Fruit fly (Drosophila melanogaster) whole organism, embryonic: ENCODE measurements around the gene EMC3.
A peak's percentile ranks its signal among the peaks of the same experiment; 100 is the strongest.

ENCODE experiments used
- CG10565 ChIP-seq: fragments of 200-800 bp; sonication (Bioruptor generic); optimal IDR thresholded peaks from 3 replicates; lab custom pipeline; 2016; ENCODE audit warnings: missing biosample characterization, mild to moderate bottlenecking, missing genetic modification characterization
- CG11247 ChIP-seq: fragments of 200-800 bp; sonication (Bioruptor generic); IDR thresholded peaks from 2 replicates; pipeline ENCODE4 v1.3.6; 2022; ENCODE audit warnings: missing biosample characterization, missing genetic modification characterization
- CG11695 ChIP-seq: fragments of 200-800 bp; sonication (Bioruptor generic); IDR thresholded peaks from 3 replicates; pipeline ENCODE4 v1.3.6; 2022; ENCODE audit warnings: missing biosample characterization, missing genetic modification characterization
- CG12942 ChIP-seq: fragments of 200-800 bp; sonication (Bioruptor generic); optimal IDR thresholded peaks from 3 replicates; lab custom pipeline; 2016; ENCODE audit warnings: missing biosample characterization, missing genetic modification characterization
- CG13123 ChIP-seq: fragments of 200-800 bp; sonication (Bioruptor generic); optimal IDR thresholded peaks from 2 replicates; lab custom pipeline; 2016; ENCODE audit warnings: missing biosample characterization, missing genetic modification characterization
- CG13287 ChIP-seq: fragments of 200-800 bp; sonication (Bioruptor generic); IDR thresholded peaks from 2 replicates; pipeline ENCODE4 v1.3.6; 2022; ENCODE audit warnings: missing biosample characterization, missing genetic modification characterization; ENCODE audit not compliant: partially characterized antibody
- CG14050 ChIP-seq: fragments of 200-800 bp; sonication (Bioruptor generic); IDR thresholded peaks from 3 replicates; pipeline ENCODE4 v1.3.6; 2022; ENCODE audit warnings: missing biosample characterization, missing genetic modification characterization
- CG14710 ChIP-seq: fragments of 200-800 bp; sonication (Bioruptor generic); optimal IDR thresholded peaks from 3 replicates; lab custom pipeline; 2019; ENCODE audit warnings: missing biosample characterization, mild to moderate bottlenecking, missing genetic modification characterization, moderate library complexity
- CG1602 ChIP-seq: fragments of 200-800 bp; sonication (Bioruptor generic); optimal IDR thresholded peaks from 3 replicates; lab custom pipeline; 2016; ENCODE audit warnings: missing biosample characterization, missing genetic modification characterization
- CG18764 ChIP-seq: fragments of 200-800 bp; sonication (Bioruptor generic); optimal IDR thresholded peaks from 3 replicates; lab custom pipeline; 2016; ENCODE audit warnings: missing biosample characterization, missing genetic modification characterization
- CG34224 ChIP-seq: fragments of 200-800 bp; sonication (Bioruptor generic); IDR thresholded peaks from 3 replicates; pipeline ENCODE4 v1.3.6; 2022; ENCODE audit warnings: missing biosample characterization, missing genetic modification characterization; ENCODE audit not compliant: partially characterized antibody
- CG6791 ChIP-seq: fragments of 200-800 bp; sonication (Bioruptor generic); IDR thresholded peaks from 3 replicates; pipeline ENCODE4 v1.3.6; 2022; ENCODE audit warnings: missing biosample characterization, missing genetic modification characterization; ENCODE audit not compliant: partially characterized antibody
- CG7786 ChIP-seq: fragments of 200-800 bp; sonication (Bioruptor generic); optimal IDR thresholded peaks from 2 replicates; lab custom pipeline; 2016; ENCODE audit warnings: missing biosample characterization, missing genetic modification characterization
- Ets65A ChIP-seq: fragments of 200-800 bp; sonication (Bioruptor generic); peaks from one replicate; lab custom pipeline; 2016; ENCODE audit warnings: missing biosample characterization, missing genetic modification characterization
- HmgD ChIP-seq: fragments of 200-800 bp; sonication (Bioruptor generic); optimal IDR thresholded peaks from 3 replicates; lab custom pipeline; 2016; ENCODE audit warnings: missing biosample characterization, missing genetic modification characterization
- Hmx ChIP-seq: fragments of 200-800 bp; sonication (Bioruptor generic); optimal IDR thresholded peaks from 2 replicates; lab custom pipeline; 2016; ENCODE audit warnings: missing biosample characterization, missing genetic modification characterization
- Max ChIP-seq: fragments of 200-800 bp; sonication (Bioruptor generic); optimal IDR thresholded peaks from 2 replicates; lab custom pipeline; 2016; ENCODE audit warnings: missing biosample characterization, mild to moderate bottlenecking, missing genetic modification characterization
- Mes4 ChIP-seq: fragments of 200-800 bp; sonication (Bioruptor generic); optimal IDR thresholded peaks from 2 replicates; lab custom pipeline; 2016; ENCODE audit warnings: missing biosample characterization, missing genetic modification characterization
- Opbp ChIP-seq: fragments of 200-800 bp; sonication (Bioruptor generic); IDR thresholded peaks from 3 replicates; pipeline ENCODE4 v1.3.6; 2022; ENCODE audit warnings: missing biosample characterization, missing genetic modification characterization; ENCODE audit not compliant: partially characterized antibody
- Ptx1 ChIP-seq: fragments of 200-800 bp; sonication (Bioruptor generic); IDR thresholded peaks from 2 replicates; pipeline ENCODE4 v1.3.6; 2022; ENCODE audit warnings: missing biosample characterization, missing genetic modification characterization
- Sry-β ChIP-seq: fragments of 200-800 bp; sonication (Bioruptor generic); optimal IDR thresholded peaks from 2 replicates; lab custom pipeline; 2018; ENCODE audit warnings: missing biosample characterization, mild to moderate bottlenecking, missing genetic modification characterization, moderate library complexity
- Sry-δ ChIP-seq: fragments of 200-800 bp; sonication (Bioruptor generic); optimal IDR thresholded peaks from 2 replicates; lab custom pipeline; 2016; ENCODE audit warnings: missing biosample characterization, missing genetic modification characterization
- TFAM ChIP-seq: fragments of 200-800 bp; sonication (Bioruptor generic); optimal IDR thresholded peaks from 2 replicates; lab custom pipeline; 2017; ENCODE audit warnings: missing biosample characterization, missing genetic modification characterization, inconsistent platforms
- Taf1 ChIP-seq: fragments of 200-800 bp; sonication (Bioruptor generic); IDR thresholded peaks from 2 replicates; pipeline ENCODE4 v1.3.6; 2022; ENCODE audit warnings: missing biosample characterization, missing genetic modification characterization
- Tbp ChIP-seq: fragments of >200 bp; optimal IDR thresholded peaks from 2 replicates; lab custom pipeline; 2018; ENCODE audit warnings: missing biosample characterization, missing genetic modification characterization
- Trl ChIP-seq, 3 experiments: fragments of >200 bp in 2 of 3; fragments of 200-800 bp in 1 of 3; sonication (Bioruptor generic) in 1 of 3; optimal IDR thresholded peaks; 2 replicates in 1 of 3; 3 replicates in 2 of 3; lab custom pipeline; 2016 to 2017; ENCODE audit warnings: missing biosample characterization in 1 of 3, missing genetic modification characterization in 1 of 3
- ab ChIP-seq: fragments of 200-800 bp; sonication (Bioruptor generic); optimal IDR thresholded peaks from 2 replicates; lab custom pipeline; 2016; ENCODE audit warnings: missing biosample characterization, missing genetic modification characterization
- al ChIP-seq: fragments of 200-800 bp; sonication (Bioruptor generic); IDR thresholded peaks from 2 replicates; pipeline ENCODE4 v1.3.6; 2022; ENCODE audit warnings: missing biosample characterization, missing genetic modification characterization
- ara ChIP-seq: fragments of 200-800 bp; sonication (Bioruptor generic); IDR thresholded peaks from 2 replicates; pipeline ENCODE4 v1.3.6; 2022; ENCODE audit warnings: missing biosample characterization, missing genetic modification characterization
- bbx ChIP-seq: fragments of 200-800 bp; sonication (Bioruptor generic); IDR thresholded peaks from 2 replicates; pipeline ENCODE4 v1.3.6; 2022; ENCODE audit warnings: missing biosample characterization, missing genetic modification characterization; ENCODE audit not compliant: partially characterized antibody
- bcd ChIP-seq: fragments of 200-800 bp; sonication (Bioruptor generic); optimal IDR thresholded peaks from 2 replicates; lab custom pipeline; 2017; ENCODE audit warnings: missing biosample characterization, mild to moderate bottlenecking, missing genetic modification characterization
- cas ChIP-seq: fragments of 200-800 bp; sonication (Bioruptor generic); IDR thresholded peaks from 2 replicates; pipeline ENCODE4 v1.3.6; 2022; ENCODE audit warnings: missing biosample characterization, missing genetic modification characterization
- cato ChIP-seq: fragments of 200-800 bp; sonication (Bioruptor generic); optimal IDR thresholded peaks from 2 replicates; lab custom pipeline; 2016; ENCODE audit warnings: missing biosample characterization, missing genetic modification characterization, borderline replicate concordance
- crol ChIP-seq: fragments of 200-800 bp; sonication (Bioruptor generic); IDR thresholded peaks from 2 replicates; pipeline ENCODE4 v1.3.6; 2022; ENCODE audit warnings: missing biosample characterization, missing genetic modification characterization
- danr ChIP-seq: fragments of 200-800 bp; sonication (Bioruptor generic); IDR thresholded peaks from 2 replicates; pipeline ENCODE4 v1.3.6; 2022; ENCODE audit warnings: missing biosample characterization, missing genetic modification characterization
- dmrt11E ChIP-seq: fragments of 200-800 bp; sonication (Bioruptor generic); optimal IDR thresholded peaks from 3 replicates; lab custom pipeline; 2018; ENCODE audit warnings: missing biosample characterization, mild to moderate bottlenecking, missing genetic modification characterization, moderate library complexity
- dpn ChIP-seq, 2 experiments: fragments of 200-800 bp; sonication (Bioruptor generic); optimal IDR thresholded peaks; 3 replicates each; lab custom pipeline; 2016; ENCODE audit warnings: missing biosample characterization in 2 of 2, missing genetic modification characterization in 2 of 2
- emc ChIP-seq: fragments of 200-800 bp; sonication (Bioruptor generic); optimal IDR thresholded peaks from 2 replicates; lab custom pipeline; 2016; ENCODE audit warnings: missing biosample characterization, missing genetic modification characterization
- fd102C ChIP-seq: fragments of 200-800 bp; sonication (Bioruptor generic); optimal IDR thresholded peaks from 2 replicates; lab custom pipeline; 2018; ENCODE audit warnings: missing biosample characterization, mild to moderate bottlenecking, missing genetic modification characterization, moderate library complexity
- her ChIP-seq: fragments of 200-800 bp; sonication (Bioruptor generic); optimal IDR thresholded peaks from 2 replicates; lab custom pipeline; 2016; ENCODE audit warnings: missing biosample characterization, missing genetic modification characterization
- lilli ChIP-seq: fragments of 200-800 bp; sonication (Bioruptor generic); optimal IDR thresholded peaks from 3 replicates; lab custom pipeline; 2016; ENCODE audit warnings: missing biosample characterization, missing genetic modification characterization
- nerfin-2 ChIP-seq: fragments of 200-800 bp; sonication (Bioruptor generic); IDR thresholded peaks from 2 replicates; pipeline ENCODE4 v1.3.6; 2022; ENCODE audit warnings: missing biosample characterization, missing genetic modification characterization; ENCODE audit not compliant: partially characterized antibody
- nom ChIP-seq: fragments of 200-800 bp; sonication (Bioruptor generic); optimal IDR thresholded peaks from 2 replicates; lab custom pipeline; 2017; ENCODE audit warnings: missing biosample characterization, missing genetic modification characterization, mild to moderate bottlenecking, moderate library complexity, missing genetic modification reagents
- pfk ChIP-seq: fragments of 200-800 bp; sonication (Bioruptor generic); optimal IDR thresholded peaks from 2 replicates; lab custom pipeline; 2018; ENCODE audit warnings: missing biosample characterization, mild to moderate bottlenecking, missing genetic modification characterization, moderate library complexity
- pita ChIP-seq: fragments of 200-800 bp; sonication (Bioruptor generic); optimal IDR thresholded peaks from 2 replicates; lab custom pipeline; 2017; ENCODE audit warnings: missing biosample characterization, mild to moderate bottlenecking, missing genetic modification characterization
- pum ChIP-seq: fragments of 200-800 bp; sonication (Bioruptor generic); optimal IDR thresholded peaks from 2 replicates; lab custom pipeline; 2016; ENCODE audit warnings: missing biosample characterization, missing genetic modification characterization
- sc ChIP-seq, 3 experiments: fragments of >200 bp in 2 of 3; fragments of 200-800 bp in 1 of 3; sonication (Bioruptor generic) in 1 of 3; optimal IDR thresholded peaks; 2 replicates in 2 of 3; 3 replicates in 1 of 3; lab custom pipeline; 2017; ENCODE audit warnings: mild to moderate bottlenecking in 1 of 3, missing biosample characterization in 1 of 3, missing genetic modification characterization in 1 of 3, missing genetic modification reagents in 1 of 3
- schlank ChIP-seq: fragments of 200-800 bp; sonication (Bioruptor generic); optimal IDR thresholded peaks from 2 replicates; lab custom pipeline; 2018; ENCODE audit warnings: missing biosample characterization, mild to moderate bottlenecking, missing genetic modification characterization
- tx ChIP-seq: fragments of 200-800 bp; sonication (Bioruptor generic); optimal IDR thresholded peaks from 2 replicates; lab custom pipeline; 2016; ENCODE audit warnings: missing biosample characterization, missing genetic modification characterization
- unpg ChIP-seq: fragments of 200-800 bp; sonication (Bioruptor generic); optimal IDR thresholded peaks from 3 replicates; lab custom pipeline; 2018; ENCODE audit warnings: missing biosample characterization, mild to moderate bottlenecking, missing genetic modification characterization, moderate library complexity

Gene EMC3

dm6 chr2L:10697992-10698391, 34.2 kb downstream of the EMC3 start, which contains the start of gene CG7300 (continued):
- peak; percentile 73 for TF ChIP-seq al
- TF ChIP-seq pum (GFP tag; lab: Kevin White, UChicago), result no peak
- TF ChIP-seq danr (GFP tag; lab: Robert Waterston, UW), result no peak
- no peak for TF ChIP-seq CG13287 (GFP tag; lab: Robert Waterston, UW)
- no peak for TF ChIP-seq CG13123 (GFP tag; lab: Kevin White, UChicago)
- TF ChIP-seq bbx (GFP tag; lab: Robert Waterston, UW), result no peak
- no peak for TF ChIP-seq Mes4 (GFP tag; lab: Kevin White, UChicago)
- TF ChIP-seq emc (GFP tag; lab: Kevin White, UChicago), result no peak
- TF ChIP-seq CG12942 (GFP tag; lab: Kevin White, UChicago), result peak; percentile 12
- no peak for TF ChIP-seq cas (GFP tag; lab: Robert Waterston, UW)
- TF ChIP-seq nerfin-2 (GFP tag; lab: Robert Waterston, UW), result no peak
- TF ChIP-seq bcd, result peak; percentile 58
- TF ChIP-seq ara, result peak; percentile 70; the same call in 1 of the 2 replicates
- TF ChIP-seq pita (GFP tag; lab: Kevin White, UChicago), result no peak
- TF ChIP-seq lilli, result peak; percentile 62
- no peak for TF ChIP-seq CG10565
- TF ChIP-seq Opbp (GFP tag; lab: Robert Waterston, UW), result no peak
- TF ChIP-seq Ptx1 (GFP tag; lab: Robert Waterston, UW), result peak; percentile 63
- TF ChIP-seq schlank (tag; lab: Kevin White, UChicago), result peak; percentile 8
- peak; percentile 72 for TF ChIP-seq Taf1 (GFP tag; lab: Robert Waterston, UW)
- TF ChIP-seq dpn (GFP tag; optimal IDR thresholded peaks at IDR 0.05; lab: Kevin White, UChicago), result peak; percentile 45 to 52
- peak; percentile 24 for TF ChIP-seq dmrt11E (tag; lab: Kevin White, UChicago)
- no peak for TF ChIP-seq TFAM
- no peak for TF ChIP-seq ab (GFP tag; lab: Kevin White, UChicago)
- TF ChIP-seq CG7786 (GFP tag; lab: Kevin White, UChicago), result peak; percentile 24
- peak; percentile 69; the same call in 2 of the 3 replicates for TF ChIP-seq CG11695 (GFP tag; lab: Robert Waterston, UW)
- TF ChIP-seq Sry-β (GFP tag; lab: Kevin White, UChicago), result no peak
- peak; percentile 22 for TF ChIP-seq CG1602
- TF ChIP-seq Sry-δ (GFP tag; lab: Kevin White, UChicago), result no peak
- TF ChIP-seq her, result peak; percentile 45
- TF ChIP-seq unpg (GFP tag; lab: Kevin White, UChicago), result peak; percentile 65
- no peak for TF ChIP-seq CG14050 (GFP tag; lab: Robert Waterston, UW)
- no peak for TF ChIP-seq CG18764
- no peak for TF ChIP-seq nom (GFP tag; lab: Kevin White, UChicago)
- TF ChIP-seq CG6791 (GFP tag; lab: Robert Waterston, UW), result no peak
- TF ChIP-seq sc (optimal IDR thresholded peaks at IDR 0.05; lab: Kevin White, UChicago), result no peak
- TF ChIP-seq sc (GFP tag; optimal IDR thresholded peaks at IDR 0.05; lab: Kevin White, UChicago), result no peak
- TF ChIP-seq Tbp (GFP tag; lab: Kevin White, UChicago), result no peak
- TF ChIP-seq tx (GFP tag; lab: Kevin White, UChicago), result no peak
- TF ChIP-seq pfk (GFP tag; lab: Kevin White, UChicago), result no peak
- no peak for TF ChIP-seq Hmx (GFP tag; lab: Kevin White, UChicago)
- no peak for TF ChIP-seq crol
- TF ChIP-seq Trl (optimal IDR thresholded peaks at IDR 0.05; lab: Kevin White, UChicago), result no peak
- TF ChIP-seq Trl (GFP tag; optimal IDR thresholded peaks at IDR 0.05; lab: Kevin White, UChicago), result peak; percentile 32
- no peak for TF ChIP-seq fd102C
- TF ChIP-seq CG14710 (tag; lab: Kevin White, UChicago), result peak; percentile 8
- peak; percentile 70 for TF ChIP-seq CG11247
- peak; percentile 90 for TF ChIP-seq Ets65A (GFP tag; lab: Kevin White, UChicago)
- peak; percentile 5 for TF ChIP-seq cato (GFP tag; lab: Kevin White, UChicago)
- TF ChIP-seq Max (GFP tag; lab: Kevin White, UChicago), result peak; percentile 16
- no peak for TF ChIP-seq CG34224 (GFP tag; lab: Robert Waterston, UW)
- no peak for TF ChIP-seq HmgD (GFP tag; lab: Kevin White, UChicago)
